Fruit fly (Drosophila melanogaster) whole organism, embryonic: Measurements from ENCODE around the gene CG14196.

Experiments used
- Asciz ChIP-seq: fragments of 200-800 bp; sonication (Bioruptor generic); optimal IDR thresholded peaks from 2 replicates; lab custom pipeline; 2017; ENCODE audit warnings: missing biosample characterization, mild to moderate bottlenecking, missing genetic modification characterization, missing genetic modification reagents
- CG12071 ChIP-seq: fragments of 200-800 bp; sonication (Bioruptor generic); optimal IDR thresholded peaks from 3 replicates; lab custom pipeline; 2018; ENCODE audit warnings: missing biosample characterization, mild to moderate bottlenecking, missing genetic modification characterization
- CG12942 ChIP-seq: fragments of 200-800 bp; sonication (Bioruptor generic); optimal IDR thresholded peaks from 3 replicates; lab custom pipeline; 2016; ENCODE audit warnings: missing biosample characterization, missing genetic modification characterization
- CG13296 ChIP-seq: fragments of 200-800 bp; sonication (Bioruptor generic); optimal IDR thresholded peaks from 3 replicates; lab custom pipeline; 2018; ENCODE audit warnings: missing biosample characterization, mild to moderate bottlenecking, missing genetic modification characterization
- CG13424 ChIP-seq: fragments of 200-800 bp; sonication (Bioruptor generic); optimal IDR thresholded peaks from 2 replicates; lab custom pipeline; 2019; ENCODE audit warnings: missing biosample characterization, mild to moderate bottlenecking, missing genetic modification characterization, moderate library complexity
- CG13624 ChIP-seq: fragments of 200-800 bp; sonication (Bioruptor generic); optimal IDR thresholded peaks from 2 replicates; lab custom pipeline; 2016; ENCODE audit warnings: missing biosample characterization, missing genetic modification characterization
- CG15514 ChIP-seq: fragments of 200-800 bp; sonication (Bioruptor generic); optimal IDR thresholded peaks from 3 replicates; lab custom pipeline; 2017; ENCODE audit warnings: missing biosample characterization, missing genetic modification characterization, mild to moderate bottlenecking, moderate library complexity, missing genetic modification reagents
- CG18011 ChIP-seq: fragments of 200-800 bp; sonication (Bioruptor generic); optimal IDR thresholded peaks from 2 replicates; lab custom pipeline; 2017; ENCODE audit warnings: missing biosample characterization, missing genetic modification characterization, mild to moderate bottlenecking, moderate library complexity, missing genotype
- CG2202 ChIP-seq: fragments of 200-800 bp; sonication (Bioruptor generic); optimal IDR thresholded peaks from 2 replicates; lab custom pipeline; 2018; ENCODE audit warnings: missing biosample characterization, mild to moderate bottlenecking, missing genetic modification characterization
- CG31388 ChIP-seq: fragments of 200-800 bp; sonication (Bioruptor generic); optimal IDR thresholded peaks from 2 replicates; lab custom pipeline; 2016; ENCODE audit warnings: missing biosample characterization, missing genetic modification characterization
- CG34422 ChIP-seq: fragments of 200-800 bp; sonication (Bioruptor generic); IDR thresholded peaks from 3 replicates; pipeline ENCODE4 v1.3.6; 2022; ENCODE audit warnings: missing biosample characterization, missing genetic modification characterization
- CG4328 ChIP-seq: fragments of 200-800 bp; sonication (Bioruptor generic); optimal IDR thresholded peaks from 3 replicates; lab custom pipeline; 2017; ENCODE audit warnings: missing biosample characterization, missing genetic modification reagents, missing genetic modification characterization
- CG4404 ChIP-seq: fragments of 200-800 bp; sonication (Bioruptor generic); IDR thresholded peaks from 2 replicates; pipeline ENCODE4 v1.3.6; 2022; ENCODE audit warnings: missing biosample characterization, missing genetic modification characterization
- CG4707 ChIP-seq: fragments of 200-800 bp; sonication (Bioruptor generic); optimal IDR thresholded peaks from 2 replicates; lab custom pipeline; 2018; ENCODE audit warnings: missing biosample characterization, mild to moderate bottlenecking, missing genetic modification characterization, moderate library complexity
- CG6272 ChIP-seq: fragments of 200-800 bp; sonication (Bioruptor generic); IDR thresholded peaks from 2 replicates; pipeline ENCODE4 v1.3.6; 2022; ENCODE audit warnings: missing biosample characterization, missing genetic modification characterization
- CG7372 ChIP-seq: fragments of 200-800 bp; sonication (Bioruptor generic); IDR thresholded peaks from 2 replicates; pipeline ENCODE4 v1.3.6; 2022; ENCODE audit warnings: missing biosample characterization, missing genetic modification characterization
- CG8388 ChIP-seq: fragments of 200-800 bp; sonication (Bioruptor generic); optimal IDR thresholded peaks from 2 replicates; lab custom pipeline; 2019; ENCODE audit warnings: missing biosample characterization, mild to moderate bottlenecking, missing genetic modification characterization, moderate library complexity
- CTCF ChIP-seq: fragments of 200-800 bp; sonication (Bioruptor generic); optimal IDR thresholded peaks from 2 replicates; lab custom pipeline; 2017; ENCODE audit warnings: missing biosample characterization, mild to moderate bottlenecking, missing genetic modification characterization, moderate library complexity
- CoRest ChIP-seq: fragments of 200-800 bp; sonication (Bioruptor generic); optimal IDR thresholded peaks from 3 replicates; lab custom pipeline; 2018; ENCODE audit warnings: missing biosample characterization, mild to moderate bottlenecking, missing genetic modification characterization, moderate library complexity
- Dref ChIP-seq: fragments of 200-800 bp; sonication (Bioruptor generic); IDR thresholded peaks from 2 replicates; pipeline ENCODE4 v1.3.6; 2022; ENCODE audit warnings: missing biosample characterization, missing genetic modification characterization
- Fer1 ChIP-seq: fragments of 200-800 bp; sonication (Bioruptor generic); optimal IDR thresholded peaks from 2 replicates; lab custom pipeline; 2017; ENCODE audit warnings: missing biosample characterization, mild to moderate bottlenecking, missing genetic modification characterization
- Fer2 ChIP-seq: fragments of 200-800 bp; sonication (Bioruptor generic); optimal IDR thresholded peaks from 2 replicates; lab custom pipeline; 2018; ENCODE audit warnings: missing biosample characterization, mild to moderate bottlenecking, missing genetic modification characterization, moderate library complexity
- HHEX ChIP-seq: fragments of 200-800 bp; sonication (Bioruptor generic); optimal IDR thresholded peaks from 3 replicates; lab custom pipeline; 2017; ENCODE audit warnings: missing biosample characterization, mild to moderate bottlenecking, missing genetic modification characterization, missing genetic modification reagents
- Hand ChIP-seq: fragments of 200-800 bp; sonication (Bioruptor generic); optimal IDR thresholded peaks from 2 replicates; lab custom pipeline; 2017; ENCODE audit warnings: mild to moderate bottlenecking, missing biosample characterization, missing genetic modification reagents, missing genetic modification characterization
- Hr51 ChIP-seq, 2 experiments: fragments of 200-800 bp; sonication (Bioruptor generic); optimal IDR thresholded peaks; 2 replicates in 1 of 2; 3 replicates in 1 of 2; lab custom pipeline; 2016 to 2018; ENCODE audit warnings: missing biosample characterization in 2 of 2, missing genetic modification characterization in 2 of 2, mild to moderate bottlenecking in 1 of 2, moderate library complexity in 1 of 2
- Kr ChIP-seq: fragments of 200-800 bp; sonication (Bioruptor generic); optimal IDR thresholded peaks from 2 replicates; lab custom pipeline; 2017; ENCODE audit warnings: missing biosample characterization, mild to moderate bottlenecking, missing genetic modification characterization
- Lhr ChIP-seq: fragments of 200-800 bp; sonication (Bioruptor generic); optimal IDR thresholded peaks from 3 replicates; lab custom pipeline; 2017; ENCODE audit warnings: mild to moderate bottlenecking, missing biosample characterization, missing genetic modification reagents, missing genetic modification characterization
- Lpt ChIP-seq: fragments of >200 bp; optimal IDR thresholded peaks from 2 replicates; lab custom pipeline; 2018; ENCODE audit warnings: missing biosample characterization, missing genetic modification characterization
- MBD-R2 ChIP-seq: fragments of 200-800 bp; sonication (Bioruptor generic); IDR thresholded peaks from 2 replicates; pipeline ENCODE4 v1.3.6; 2022; ENCODE audit warnings: missing biosample characterization, missing genetic modification characterization
- Max ChIP-seq: fragments of 200-800 bp; sonication (Bioruptor generic); optimal IDR thresholded peaks from 2 replicates; lab custom pipeline; 2016; ENCODE audit warnings: missing biosample characterization, mild to moderate bottlenecking, missing genetic modification characterization
- Opbp ChIP-seq: fragments of 200-800 bp; sonication (Bioruptor generic); IDR thresholded peaks from 3 replicates; pipeline ENCODE4 v1.3.6; 2022; ENCODE audit warnings: missing biosample characterization, missing genetic modification characterization; ENCODE audit not compliant: partially characterized antibody
- Poxn ChIP-seq: fragments of 200-800 bp; sonication (Bioruptor generic); IDR thresholded peaks from 2 replicates; pipeline ENCODE4 v1.3.6; 2022; ENCODE audit warnings: missing biosample characterization, missing genetic modification characterization
- Ravus ChIP-seq: fragments of 200-800 bp; sonication (Bioruptor generic); IDR thresholded peaks from 2 replicates; pipeline ENCODE4 v1.3.6; 2022; ENCODE audit warnings: missing biosample characterization, missing genetic modification characterization
- ap ChIP-seq: fragments of 200-800 bp; sonication (Bioruptor generic); IDR thresholded peaks from 2 replicates; pipeline ENCODE4 v1.3.6; 2022; ENCODE audit warnings: missing biosample characterization, missing genetic modification characterization
- ara ChIP-seq: fragments of 200-800 bp; sonication (Bioruptor generic); IDR thresholded peaks from 2 replicates; pipeline ENCODE4 v1.3.6; 2022; ENCODE audit warnings: missing biosample characterization, missing genetic modification characterization
- az2 ChIP-seq: fragments of 200-800 bp; sonication (Bioruptor generic); optimal IDR thresholded peaks from 3 replicates; lab custom pipeline; 2016; ENCODE audit warnings: missing biosample characterization, missing genetic modification characterization
- bsh ChIP-seq, 2 experiments: fragments of 200-800 bp; sonication (Bioruptor generic); optimal IDR thresholded peaks; 2 replicates each; lab custom pipeline; 2017 to 2018; ENCODE audit warnings: mild to moderate bottlenecking in 2 of 2, missing biosample characterization in 2 of 2, missing genetic modification characterization in 2 of 2, moderate library complexity in 1 of 2
- corto ChIP-seq: fragments of 200-800 bp; sonication (Bioruptor generic); optimal IDR thresholded peaks from 2 replicates; lab custom pipeline; 2016; ENCODE audit warnings: missing biosample characterization, mild to moderate bottlenecking, missing genetic modification characterization, moderate library complexity
- esg ChIP-seq: fragments of 200-800 bp; sonication (Bioruptor generic); conservative IDR thresholded peaks from 2 replicates; pipeline ENCODE4 v1.3.6; 2022; ENCODE audit warnings: missing biosample characterization, missing genetic modification characterization
- ftz-f1 ChIP-seq: fragments of 200-800 bp; sonication (Bioruptor generic); optimal IDR thresholded peaks from 2 replicates; lab custom pipeline; 2016; ENCODE audit warnings: missing biosample characterization, missing genetic modification characterization
- hkb ChIP-seq, 2 experiments: fragments of 200-800 bp in 1 of 2; fragments of >200 bp in 1 of 2; sonication (Bioruptor generic) in 1 of 2; IDR thresholded peaks in 1 of 2; optimal IDR thresholded peaks in 1 of 2; 2 replicates each; pipeline versions ENCODE4 v1.3.6 to Lab custom; 2017 to 2022; ENCODE audit warnings: missing biosample characterization in 1 of 2, missing genetic modification characterization in 1 of 2
- ind ChIP-seq: fragments of 200-800 bp; sonication (Bioruptor generic); optimal IDR thresholded peaks from 3 replicates; lab custom pipeline; 2016; ENCODE audit warnings: missing biosample characterization, missing genetic modification characterization
- lilli ChIP-seq: fragments of 200-800 bp; sonication (Bioruptor generic); optimal IDR thresholded peaks from 3 replicates; lab custom pipeline; 2016; ENCODE audit warnings: missing biosample characterization, missing genetic modification characterization
- nau ChIP-seq: fragments of 200-800 bp; sonication (Bioruptor generic); optimal IDR thresholded peaks from 3 replicates; lab custom pipeline; 2017; ENCODE audit warnings: missing biosample characterization, mild to moderate bottlenecking, missing genetic modification characterization, missing genetic modification reagents
- sd ChIP-seq: fragments of 200-800 bp; sonication (Bioruptor generic); optimal IDR thresholded peaks from 3 replicates; lab custom pipeline; 2018; ENCODE audit warnings: missing biosample characterization, mild to moderate bottlenecking, missing genetic modification characterization, moderate library complexity
- slou ChIP-seq: fragments of 200-800 bp; sonication (Bioruptor generic); optimal IDR thresholded peaks from 3 replicates; lab custom pipeline; 2016; ENCODE audit warnings: missing biosample characterization, missing genetic modification characterization
- slp2 ChIP-seq: fragments of 200-800 bp; sonication (Bioruptor generic); optimal IDR thresholded peaks from 2 replicates; lab custom pipeline; 2016; ENCODE audit warnings: missing biosample characterization, missing genetic modification characterization
- sob ChIP-seq: fragments of 200-800 bp; sonication (Bioruptor generic); IDR thresholded peaks from 2 replicates; pipeline ENCODE4 v1.3.6; 2022; ENCODE audit warnings: missing biosample characterization, missing genetic modification characterization
- stc ChIP-seq: fragments of 200-800 bp; sonication (Bioruptor generic); IDR thresholded peaks from 2 replicates; pipeline ENCODE4 v1.3.6; 2022; ENCODE audit warnings: missing biosample characterization, missing genetic modification characterization
- tup ChIP-seq: fragments of 200-800 bp; sonication (Bioruptor generic); optimal IDR thresholded peaks from 2 replicates; lab custom pipeline; 2016; ENCODE audit warnings: missing biosample characterization, mild to moderate bottlenecking, missing genetic modification characterization, moderate library complexity
- vvl ChIP-seq: fragments of 200-800 bp; sonication (Bioruptor generic); IDR thresholded peaks from 2 replicates; pipeline ENCODE4 v1.3.6; 2022; ENCODE audit warnings: missing biosample characterization, missing genetic modification characterization

CG14196 gene

DNA sequence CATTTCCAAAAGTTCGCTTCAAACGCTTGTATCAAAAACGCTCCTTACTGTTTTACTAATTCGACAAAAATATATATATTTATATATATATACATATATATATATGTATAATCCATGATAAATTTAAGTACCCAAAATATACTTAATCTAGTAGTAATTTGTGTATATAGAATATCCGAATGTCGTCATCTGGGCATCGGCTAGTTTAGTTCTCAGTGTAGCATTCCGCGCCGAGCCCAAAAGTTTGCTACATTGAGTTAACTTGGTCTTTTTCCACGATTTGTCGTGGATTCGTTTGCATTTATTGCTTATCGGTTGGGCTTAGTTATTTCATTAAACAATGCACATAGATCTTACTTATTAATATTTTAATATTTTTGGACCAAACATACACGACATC lies 39.6 kb upstream of the CG14196 start (continued):
- TF ChIP-seq corto (GFP tag; lab: Kevin White, UChicago) (no peak), CTCF (peak; percentile 2), CG4707 (GFP tag; lab: Kevin White, UChicago) (no peak), Hand (GFP tag; lab: Kevin White, UChicago) (no peak), ind (GFP tag; lab: Kevin White, UChicago) (peak; percentile 46), CG31388 (GFP tag; lab: Kevin White, UChicago) (no peak), esg (GFP tag; lab: Robert Waterston, UW) (no peak; the same call in 1 of the 2 replicates), Ravus (GFP tag; lab: Robert Waterston, UW) (no peak), Asciz (no peak), Fer1 (peak; percentile 3), Dref (no peak), CG13296 (GFP tag; lab: Kevin White, UChicago) (no peak), nau (GFP tag; lab: Kevin White, UChicago) (no peak), Hr51 (GFP tag; optimal IDR thresholded peaks at IDR 0.05; lab: Kevin White, UChicago) (peak in 1 of 2 experiments; percentile 41), tup (GFP tag; lab: Kevin White, UChicago) (no peak), sob (GFP tag; lab: Robert Waterston, UW) (0 out of 2 replicates have a peak, but pooled peaks have one; percentile 12), CG15514 (GFP tag; lab: Kevin White, UChicago) (peak; percentile 26), sd (tag; lab: Kevin White, UChicago) (peak; percentile 47), CG12071 (GFP tag; lab: Kevin White, UChicago) (no peak), CG2202 (tag; lab: Kevin White, UChicago) (no peak), CG8388 (GFP tag; lab: Kevin White, UChicago) (peak; percentile 12), Kr (GFP tag; lab: Kevin White, UChicago) (no peak), CG4328 (no peak), CG13424 (peak; percentile 6), ap (GFP tag; lab: Robert Waterston, UW) (no peak), CG18011 (no peak), ftz-f1 (GFP tag; lab: Kevin White, UChicago) (no peak), CG13624 (GFP tag; lab: Kevin White, UChicago) (no peak), slp2 (no peak), Poxn (GFP tag; lab: Robert Waterston, UW) (no peak), CG7372 (GFP tag; lab: Robert Waterston, UW) (no peak), HHEX (peak; percentile 45), vvl (GFP tag; lab: Robert Waterston, UW) (peak; percentile 59), az2 (GFP tag; lab: Kevin White, UChicago) (peak; percentile 18), CG6272 (no peak), Lhr (GFP tag; lab: Kevin White, UChicago) (no peak), CG12942 (GFP tag; lab: Kevin White, UChicago) (no peak), Fer2 (tag; lab: Kevin White, UChicago) (no peak), bsh (GFP tag; optimal IDR thresholded peaks at IDR 0.05; lab: Kevin White, UChicago) (peak in 1 of 2 experiments; percentile 42), CG4404 (no peak), slou (GFP tag; lab: Kevin White, UChicago) (no peak), lilli (GFP tag; lab: Kevin White, UChicago) (no peak), CoRest (peak; percentile 14), CG34422 (GFP tag; lab: Robert Waterston, UW) (no peak), Lpt (GFP tag; lab: Kevin White, UChicago) (no peak), Opbp (GFP tag; lab: Robert Waterston, UW) (no peak), hkb (optimal IDR thresholded peaks at IDR 0.05; lab: Kevin White, UChicago) (no peak), hkb (GFP tag; IDR thresholded peaks at IDR 0.05; lab: Robert Waterston, UW) (0 out of 2 replicates have a peak, but pooled peaks have one; percentile 34), MBD-R2 (GFP tag; lab: Robert Waterston, UW) (no peak), ara (GFP tag; lab: Robert Waterston, UW) (no peak), Max (no peak), stc (GFP tag; lab: Robert Waterston, UW) (no peak)
